Fruit fly (Drosophila melanogaster) whole organism, embryonic: ENCODE results near the gene Ufsp2.

Experiments used
- Abd-B ChIP-seq: fragments of 200-800 bp; sonication (Bioruptor generic); optimal IDR thresholded peaks from 2 replicates; lab custom pipeline; 2018; ENCODE audit warnings: missing biosample characterization, mild to moderate bottlenecking, missing genetic modification characterization, moderate library complexity
- Ada2b ChIP-seq: fragments of 200-800 bp; sonication (Bioruptor generic); IDR thresholded peaks from 2 replicates; pipeline ENCODE4 v1.3.6; 2022; ENCODE audit warnings: missing biosample characterization, missing genetic modification characterization
- Bgb ChIP-seq: fragments of 200-800 bp; sonication (Bioruptor generic); IDR thresholded peaks from 2 replicates; pipeline ENCODE4 v1.3.6; 2022; ENCODE audit warnings: missing biosample characterization, missing genetic modification characterization; ENCODE audit not compliant: partially characterized antibody
- Blimp-1 ChIP-seq: fragments of 200-800 bp; sonication (Bioruptor generic); optimal IDR thresholded peaks from 3 replicates; lab custom pipeline; 2018; ENCODE audit warnings: missing biosample characterization, missing genetic modification characterization, mild to moderate bottlenecking, moderate library complexity, missing genetic modification reagents
- C15 ChIP-seq: fragments of 200-800 bp; sonication (Bioruptor generic); IDR thresholded peaks from 3 replicates; pipeline ENCODE4 v1.3.6; 2022; ENCODE audit warnings: missing biosample characterization, missing genetic modification characterization
- CG10565 ChIP-seq: fragments of 200-800 bp; sonication (Bioruptor generic); optimal IDR thresholded peaks from 3 replicates; lab custom pipeline; 2016; ENCODE audit warnings: missing biosample characterization, mild to moderate bottlenecking, missing genetic modification characterization
- CG10654 ChIP-seq: fragments of 200-800 bp; sonication (Bioruptor generic); optimal IDR thresholded peaks from 2 replicates; lab custom pipeline; 2016; ENCODE audit warnings: missing biosample characterization, missing genetic modification characterization
- CG12155 ChIP-seq: fragments of 200-800 bp; sonication (Bioruptor generic); optimal IDR thresholded peaks from 3 replicates; lab custom pipeline; 2016; ENCODE audit warnings: missing biosample characterization, missing genetic modification characterization
- CG13424 ChIP-seq: fragments of 200-800 bp; sonication (Bioruptor generic); optimal IDR thresholded peaks from 2 replicates; lab custom pipeline; 2019; ENCODE audit warnings: missing biosample characterization, mild to moderate bottlenecking, missing genetic modification characterization, moderate library complexity
- CG14860 ChIP-seq: fragments of 200-800 bp; sonication (Bioruptor generic); IDR thresholded peaks from 3 replicates; pipeline ENCODE4 v1.3.6; 2022; ENCODE audit warnings: missing biosample characterization, missing genetic modification characterization; ENCODE audit not compliant: partially characterized antibody
- CG1603 ChIP-seq: fragments of 200-800 bp; sonication (Bioruptor generic); optimal IDR thresholded peaks from 2 replicates; lab custom pipeline; 2019; ENCODE audit warnings: missing biosample characterization, mild to moderate bottlenecking, missing genetic modification characterization, moderate library complexity
- CG16863 ChIP-seq: fragments of 200-800 bp; sonication (Bioruptor generic); optimal IDR thresholded peaks from 3 replicates; lab custom pipeline; 2016; ENCODE audit warnings: missing biosample characterization, missing genetic modification characterization
- CG17359 ChIP-seq: fragments of 200-800 bp; sonication (Bioruptor generic); optimal IDR thresholded peaks from 3 replicates; lab custom pipeline; 2018; ENCODE audit warnings: missing biosample characterization, mild to moderate bottlenecking, missing genetic modification characterization, moderate library complexity
- CG2116 ChIP-seq: fragments of 200-800 bp; sonication (Bioruptor generic); optimal IDR thresholded peaks from 3 replicates; lab custom pipeline; 2018; ENCODE audit warnings: missing biosample characterization, mild to moderate bottlenecking, missing genetic modification characterization
- CG30431 ChIP-seq: fragments of 200-800 bp; sonication (Bioruptor generic); optimal IDR thresholded peaks from 2 replicates; lab custom pipeline; 2017; ENCODE audit warnings: missing biosample characterization, missing genetic modification characterization
- CG31224 ChIP-seq: fragments of 200-800 bp; sonication (Bioruptor generic); IDR thresholded peaks from 2 replicates; pipeline ENCODE4 v1.3.6; 2022; ENCODE audit warnings: missing biosample characterization, missing genetic modification characterization
- CG33213 ChIP-seq: fragments of 200-800 bp; sonication (Bioruptor generic); optimal IDR thresholded peaks from 3 replicates; lab custom pipeline; 2016; ENCODE audit warnings: missing biosample characterization, missing genetic modification characterization
- CG3407 ChIP-seq: fragments of 200-800 bp; sonication (Bioruptor generic); optimal IDR thresholded peaks from 2 replicates; lab custom pipeline; 2018; ENCODE audit warnings: missing biosample characterization, mild to moderate bottlenecking, missing genetic modification characterization
- CG3995 ChIP-seq: fragments of 200-800 bp; sonication (Bioruptor generic); optimal IDR thresholded peaks from 3 replicates; lab custom pipeline; 2016; ENCODE audit warnings: missing biosample characterization, missing genetic modification characterization
- CG5180 ChIP-seq: fragments of 200-800 bp; sonication (Bioruptor generic); optimal IDR thresholded peaks from 3 replicates; lab custom pipeline; 2017; ENCODE audit warnings: missing biosample characterization, missing genetic modification characterization, mild to moderate bottlenecking, moderate library complexity, missing genetic modification reagents
- CG6272 ChIP-seq: fragments of 200-800 bp; sonication (Bioruptor generic); IDR thresholded peaks from 2 replicates; pipeline ENCODE4 v1.3.6; 2022; ENCODE audit warnings: missing biosample characterization, missing genetic modification characterization
- CG6765 ChIP-seq: fragments of 200-800 bp; sonication (Bioruptor generic); optimal IDR thresholded peaks from 3 replicates; lab custom pipeline; 2017; ENCODE audit warnings: missing biosample characterization, mild to moderate bottlenecking, missing genetic modification characterization
- CG7987 ChIP-seq: fragments of 200-800 bp; sonication (Bioruptor generic); optimal IDR thresholded peaks from 2 replicates; lab custom pipeline; 2018; ENCODE audit warnings: missing biosample characterization, mild to moderate bottlenecking, missing genetic modification characterization, moderate library complexity
- Doc3 ChIP-seq: fragments of 200-800 bp; sonication (Bioruptor generic); IDR thresholded peaks from 3 replicates; pipeline ENCODE4 v1.3.6; 2022; ENCODE audit warnings: missing biosample characterization, missing genetic modification characterization; ENCODE audit not compliant: partially characterized antibody
- Hsf ChIP-seq: fragments of 200-800 bp; sonication (Bioruptor generic); optimal IDR thresholded peaks from 3 replicates; lab custom pipeline; 2016; ENCODE audit warnings: missing biosample characterization, missing genetic modification characterization
- Kr ChIP-seq: fragments of 200-800 bp; sonication (Bioruptor generic); optimal IDR thresholded peaks from 2 replicates; lab custom pipeline; 2017; ENCODE audit warnings: missing biosample characterization, mild to moderate bottlenecking, missing genetic modification characterization
- Mes4 ChIP-seq: fragments of 200-800 bp; sonication (Bioruptor generic); optimal IDR thresholded peaks from 2 replicates; lab custom pipeline; 2016; ENCODE audit warnings: missing biosample characterization, missing genetic modification characterization
- Mrtf ChIP-seq: fragments of 200-800 bp; sonication (Bioruptor generic); IDR thresholded peaks from 3 replicates; pipeline ENCODE4 v1.3.6; 2022; ENCODE audit warnings: missing biosample characterization, missing genetic modification characterization
- NFAT ChIP-seq: fragments of 200-800 bp; sonication (Bioruptor generic); IDR thresholded peaks from 2 replicates; pipeline ENCODE4 v1.3.6; 2022; ENCODE audit warnings: missing biosample characterization, missing genetic modification characterization
- Optix ChIP-seq: fragments of 200-800 bp; sonication (Bioruptor generic); IDR thresholded peaks from 3 replicates; pipeline ENCODE4 v1.3.6; 2022; ENCODE audit warnings: missing biosample characterization, missing genetic modification characterization
- Ptx1 ChIP-seq: fragments of 200-800 bp; sonication (Bioruptor generic); IDR thresholded peaks from 2 replicates; pipeline ENCODE4 v1.3.6; 2022; ENCODE audit warnings: missing biosample characterization, missing genetic modification characterization
- Ravus ChIP-seq: fragments of 200-800 bp; sonication (Bioruptor generic); IDR thresholded peaks from 2 replicates; pipeline ENCODE4 v1.3.6; 2022; ENCODE audit warnings: missing biosample characterization, missing genetic modification characterization
- Trl ChIP-seq, 3 experiments: fragments of >200 bp in 2 of 3; fragments of 200-800 bp in 1 of 3; sonication (Bioruptor generic) in 1 of 3; optimal IDR thresholded peaks; 2 replicates in 1 of 3; 3 replicates in 2 of 3; lab custom pipeline; 2016 to 2017; ENCODE audit warnings: missing biosample characterization in 1 of 3, missing genetic modification characterization in 1 of 3
- al ChIP-seq: fragments of 200-800 bp; sonication (Bioruptor generic); IDR thresholded peaks from 2 replicates; pipeline ENCODE4 v1.3.6; 2022; ENCODE audit warnings: missing biosample characterization, missing genetic modification characterization
- bcd ChIP-seq: fragments of 200-800 bp; sonication (Bioruptor generic); optimal IDR thresholded peaks from 2 replicates; lab custom pipeline; 2017; ENCODE audit warnings: missing biosample characterization, mild to moderate bottlenecking, missing genetic modification characterization
- croc ChIP-seq: fragments of 200-800 bp; sonication (Bioruptor generic); conservative IDR thresholded peaks from 3 replicates; pipeline ENCODE4 v1.3.6; 2022; ENCODE audit warnings: missing biosample characterization, missing genetic modification characterization
- dpn ChIP-seq, 2 experiments: fragments of 200-800 bp; sonication (Bioruptor generic); optimal IDR thresholded peaks; 3 replicates each; lab custom pipeline; 2016; ENCODE audit warnings: missing biosample characterization in 2 of 2, missing genetic modification characterization in 2 of 2
- gro ChIP-seq: fragments of 200-800 bp; sonication (Bioruptor generic); optimal IDR thresholded peaks from 2 replicates; lab custom pipeline; 2016; ENCODE audit warnings: missing biosample characterization, missing genetic modification characterization
- gsb ChIP-seq: fragments of 200-800 bp; sonication (Bioruptor generic); IDR thresholded peaks from 2 replicates; pipeline ENCODE4 v1.3.6; 2022; ENCODE audit warnings: missing biosample characterization, missing genetic modification characterization
- her ChIP-seq: fragments of 200-800 bp; sonication (Bioruptor generic); optimal IDR thresholded peaks from 2 replicates; lab custom pipeline; 2016; ENCODE audit warnings: missing biosample characterization, missing genetic modification characterization
- kah ChIP-seq: fragments of 200-800 bp; sonication (Bioruptor generic); optimal IDR thresholded peaks from 2 replicates; lab custom pipeline; 2018; ENCODE audit warnings: missing biosample characterization, mild to moderate bottlenecking, missing genetic modification characterization
- lbe ChIP-seq: fragments of 200-800 bp; sonication (Bioruptor generic); optimal IDR thresholded peaks from 2 replicates; lab custom pipeline; 2016; ENCODE audit warnings: missing biosample characterization, mild to moderate bottlenecking, missing genetic modification characterization
- nau ChIP-seq: fragments of 200-800 bp; sonication (Bioruptor generic); optimal IDR thresholded peaks from 3 replicates; lab custom pipeline; 2017; ENCODE audit warnings: missing biosample characterization, mild to moderate bottlenecking, missing genetic modification characterization, missing genetic modification reagents
- nerfin-1 ChIP-seq: fragments of 200-800 bp; sonication (Bioruptor generic); optimal IDR thresholded peaks from 3 replicates; lab custom pipeline; 2019; ENCODE audit warnings: missing biosample characterization, mild to moderate bottlenecking, missing genetic modification characterization, moderate library complexity
- phol ChIP-seq: fragments of 200-800 bp; sonication (Bioruptor generic); optimal IDR thresholded peaks from 3 replicates; lab custom pipeline; 2018; ENCODE audit warnings: missing biosample characterization, mild to moderate bottlenecking, missing genetic modification characterization, moderate library complexity
- sens-2 ChIP-seq: fragments of 200-800 bp; sonication (Bioruptor generic); IDR thresholded peaks from 2 replicates; pipeline ENCODE4 v1.3.6; 2022; ENCODE audit warnings: missing biosample characterization, missing genetic modification characterization
- wdn ChIP-seq: fragments of 200-800 bp; sonication (Bioruptor generic); IDR thresholded peaks from 2 replicates; pipeline ENCODE4 v1.3.6; 2022; ENCODE audit warnings: missing biosample characterization, missing genetic modification characterization
- wek ChIP-seq: fragments of 200-800 bp; sonication (Bioruptor generic); optimal IDR thresholded peaks from 3 replicates; lab custom pipeline; 2018; ENCODE audit warnings: missing biosample characterization, mild to moderate bottlenecking, missing genetic modification characterization, moderate library complexity
- zen ChIP-seq: fragments of 200-800 bp; sonication (Bioruptor generic); optimal IDR thresholded peaks from 3 replicates; lab custom pipeline; 2018; ENCODE audit warnings: missing biosample characterization, mild to moderate bottlenecking, missing genetic modification characterization, moderate library complexity

The Ufsp2 gene

DNA sequence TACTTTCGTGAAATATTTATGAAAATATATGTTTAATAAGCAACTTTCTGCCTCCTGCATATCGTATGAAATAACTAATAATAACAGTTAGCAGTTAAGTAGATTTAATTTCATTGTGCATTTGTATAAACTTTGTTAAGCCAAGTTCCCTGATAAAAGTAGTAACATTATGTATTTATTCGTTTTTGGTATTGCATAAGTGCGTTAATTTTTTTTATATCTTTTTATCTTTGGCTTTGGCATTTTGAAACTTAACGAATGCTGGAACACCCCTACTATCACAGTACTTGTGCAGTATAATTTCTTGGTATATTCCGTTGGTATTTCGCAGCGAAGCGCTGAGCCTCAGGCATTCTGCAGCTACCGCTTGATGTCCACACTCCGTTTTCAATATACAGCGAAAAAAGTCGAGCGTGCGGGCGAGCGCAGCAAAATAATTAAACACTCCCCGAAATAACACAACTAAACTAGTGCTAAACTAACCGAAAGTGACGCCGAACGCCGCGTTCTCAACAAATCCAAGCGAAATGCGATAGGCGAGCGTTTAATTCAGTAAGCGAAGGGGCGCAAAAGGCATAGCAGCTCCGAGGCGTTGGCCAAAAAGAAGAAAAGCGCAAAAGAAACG is 12.3 kb downstream of the Ufsp2 start, which contains the start of gene RhoGAP71E (continued):
- peak; percentile 55; the same call in 1 of the 2 replicates for TF ChIP-seq Bgb (GFP tag; lab: Robert Waterston, UW)
- TF ChIP-seq nerfin-1 = peak; percentile 31
- no peak for TF ChIP-seq CG3407 (GFP tag; lab: Kevin White, UChicago)
- peak; percentile 22 for TF ChIP-seq gro (GFP tag; lab: Kevin White, UChicago)
- TF ChIP-seq lbe (GFP tag; lab: Kevin White, UChicago) = no peak
- TF ChIP-seq phol = peak; percentile 44
- TF ChIP-seq CG12155 (GFP tag; lab: Kevin White, UChicago) = peak; percentile 15
- TF ChIP-seq CG33213 = peak; percentile 51
- peak; percentile 51; the same call in 1 of the 2 replicates for TF ChIP-seq al (GFP tag; lab: Robert Waterston, UW)
- TF ChIP-seq Mes4 (GFP tag; lab: Kevin White, UChicago) = peak; percentile 15
- TF ChIP-seq C15 = no peak
- TF ChIP-seq Hsf (GFP tag; lab: Kevin White, UChicago) = peak; percentile 2
- no peak for TF ChIP-seq CG10565 (GFP tag; lab: Kevin White, UChicago)
- 0 out of 2 replicates have a peak, but pooled peaks have one; percentile 18 for TF ChIP-seq wdn
- peak; percentile 54; the same call in 1 of the 2 replicates for TF ChIP-seq NFAT (GFP tag; lab: Robert Waterston, UW)
- no peak for TF ChIP-seq gsb (GFP tag; lab: Robert Waterston, UW)
- TF ChIP-seq Mrtf (GFP tag; lab: Robert Waterston, UW) = 0 out of 3 replicates have a peak, but pooled peaks have one; percentile 50
- TF ChIP-seq CG6765 (GFP tag; lab: Kevin White, UChicago) = peak; percentile 10
- peak; percentile 35; the same call in 1 of the 2 replicates for TF ChIP-seq CG31224 (GFP tag; lab: Robert Waterston, UW)
- TF ChIP-seq Optix (GFP tag; lab: Robert Waterston, UW) = no peak
- TF ChIP-seq Ravus (GFP tag; lab: Robert Waterston, UW) = no peak
- TF ChIP-seq CG7987 (GFP tag; lab: Kevin White, UChicago) = peak; percentile 74
- no peak for TF ChIP-seq kah (GFP tag; lab: Kevin White, UChicago)
- no peak for TF ChIP-seq Doc3
- TF ChIP-seq Abd-B (GFP tag; lab: Kevin White, UChicago) = no peak
- TF ChIP-seq CG5180 (GFP tag; lab: Kevin White, UChicago) = no peak
- TF ChIP-seq Ada2b = 0 out of 2 replicates have a peak, but pooled peaks have one; percentile 51
- no peak for TF ChIP-seq Kr (GFP tag; lab: Kevin White, UChicago)
- TF ChIP-seq CG16863 (GFP tag; lab: Kevin White, UChicago) = no peak
- no peak for TF ChIP-seq dpn (GFP tag; optimal IDR thresholded peaks at IDR 0.05; lab: Kevin White, UChicago)
- TF ChIP-seq CG17359 (tag; lab: Kevin White, UChicago) = peak; percentile 44
- no peak for TF ChIP-seq CG10654
- peak; percentile 26; the same call in 1 of the 2 replicates for TF ChIP-seq Ptx1 (GFP tag; lab: Robert Waterston, UW)
- TF ChIP-seq croc (GFP tag; lab: Robert Waterston, UW) = no peak
- no peak for TF ChIP-seq zen
- peak; percentile 17 for TF ChIP-seq nau (GFP tag; lab: Kevin White, UChicago)
- no peak for TF ChIP-seq CG6272 (GFP tag; lab: Robert Waterston, UW)
- TF ChIP-seq CG2116 = no peak
- TF ChIP-seq her = peak; percentile 94
- peak; percentile 3 for TF ChIP-seq CG3995
- peak; percentile 57 for TF ChIP-seq CG1603 (tag; lab: Kevin White, UChicago)
- TF ChIP-seq bcd (GFP tag; lab: Kevin White, UChicago) = no peak
- TF ChIP-seq Trl (optimal IDR thresholded peaks at IDR 0.05; lab: Kevin White, UChicago) = no peak
- TF ChIP-seq Trl (GFP tag; optimal IDR thresholded peaks at IDR 0.05; lab: Kevin White, UChicago) = peak; percentile 10
- no peak for TF ChIP-seq Blimp-1 (GFP tag; lab: Kevin White, UChicago)
- TF ChIP-seq CG13424 (tag; lab: Kevin White, UChicago) = peak; percentile 60
- peak; percentile 97 for TF ChIP-seq wek
- TF ChIP-seq CG14860 (GFP tag; lab: Robert Waterston, UW) = no peak
- no peak for TF ChIP-seq CG30431 (GFP tag; lab: Kevin White, UChicago)
- TF ChIP-seq sens-2 (GFP tag; lab: Robert Waterston, UW) = no peak
